Fruit fly (Drosophila melanogaster) S2 (cell line): ENCODE measurements around the gene CG1309.

Source experiments
- CG8478 ChIP-seq: fragments of >200 bp; optimal IDR thresholded peaks from 2 replicates; lab custom pipeline; 2018
- CTCF ChIP-seq, 2 experiments: fragments of >200 bp; optimal IDR thresholded peaks; 2 replicates each; lab custom pipeline; 2018

DNA sequence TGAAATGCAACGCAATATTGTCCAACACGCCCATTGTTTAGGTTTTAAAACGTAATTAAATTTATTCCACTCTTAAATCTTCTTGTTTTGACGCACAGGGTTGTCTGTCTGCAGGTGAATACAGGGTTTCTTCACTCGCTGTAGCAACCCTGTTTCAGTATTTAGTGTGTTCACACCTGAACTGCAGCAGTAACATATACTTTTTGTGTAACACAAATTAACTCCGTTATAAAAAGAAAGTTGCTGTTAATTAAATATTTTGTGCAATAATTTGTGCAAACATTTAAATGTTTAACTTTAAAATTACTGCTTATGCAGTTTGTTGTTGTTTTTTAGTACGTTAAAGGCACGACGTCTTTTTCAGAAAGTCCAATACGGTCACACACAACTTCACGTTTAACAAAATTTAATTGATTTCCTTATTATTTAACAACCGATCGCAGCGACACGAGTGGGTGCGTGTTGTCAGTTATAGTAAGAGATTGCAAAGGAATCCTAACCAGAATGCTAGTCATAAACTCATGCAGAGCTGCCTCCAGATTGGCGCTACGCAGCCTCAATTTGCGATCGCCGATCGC lies 33.0 kb downstream of the CG1309 start, which contains the start of the genes CG15012 and Fdx2:
- no peak for TF ChIP-seq CG8478 (lab: Kevin White, UChicago)
- no peak for TF ChIP-seq CTCF (optimal IDR thresholded peaks at IDR 0.05; lab: Kevin White, UChicago)
